Fruit fly (Drosophila melanogaster): Measurements from ENCODE around the gene CG11327.

Gene CG11327

DNA sequence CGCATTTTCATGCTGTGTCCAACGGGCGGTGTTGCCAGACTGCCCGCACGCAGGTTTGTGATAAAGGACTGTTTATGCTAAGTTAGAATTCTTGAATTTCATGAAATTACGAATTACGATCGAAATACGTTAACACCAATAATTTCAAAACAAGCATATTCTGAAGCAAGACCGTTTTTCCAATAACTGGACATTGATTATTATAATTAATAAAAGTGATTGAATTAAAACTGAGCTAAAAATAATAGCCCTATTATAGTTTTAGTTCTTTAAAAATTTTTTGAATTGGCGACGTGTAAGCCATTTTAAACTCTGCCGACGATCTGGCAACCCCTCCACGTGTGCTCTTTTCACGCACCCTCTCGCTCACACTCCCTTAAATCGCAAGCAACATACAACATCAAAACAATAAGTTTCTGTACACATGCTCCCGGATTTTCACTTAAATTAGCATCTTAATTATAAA, 38.3 kb downstream of the CG11327 start (continued):
- TF ChIP-seq toy (GFP tag; IDR thresholded peaks at IDR 0.05) (peak; percentile 83), B-H1 (GFP tag; IDR thresholded peaks at IDR 0.05) (peak; percentile 89), CG4282 (GFP tag; optimal IDR thresholded peaks at IDR 0.05) (peak; percentile 1), CG9797 (GFP tag; optimal IDR thresholded peaks at IDR 0.05) (peak; percentile 35), CG3281 (GFP tag; optimal IDR thresholded peaks at IDR 0.05) (peak; percentile 97), CG7357 (GFP tag; IDR thresholded peaks at IDR 0.05) (peak; percentile 88), bab2 (GFP tag; optimal IDR thresholded peaks at IDR 0.05) (peak; percentile 93), ERR (GFP tag; optimal IDR thresholded peaks at IDR 0.05) (peak; percentile 81), CG8290 (GFP tag; optimal IDR thresholded peaks at IDR 0.05) (peak; percentile 89), CG8290 (tag; optimal IDR thresholded peaks at IDR 0.05) (peak; percentile 88 to 92), CG7987 (GFP tag; optimal IDR thresholded peaks at IDR 0.05) (peak; percentile 78), Blimp-1 (GFP tag; optimal IDR thresholded peaks at IDR 0.05) (peak; percentile 91), Nf-YC (tag; optimal IDR thresholded peaks at IDR 0.05) (peak; percentile 89), CG9817 (tag; optimal IDR thresholded peaks at IDR 0.05) (peak; percentile 96), zen2 (GFP tag; IDR thresholded peaks at IDR 0.05; ENCODE audit: partially characterized antibody) (no peak), CG2889 (GFP tag; IDR thresholded peaks at IDR 0.05) (peak; percentile 89), CG7839 (tag; optimal IDR thresholded peaks at IDR 0.05) (peak; percentile 97), CG14441 (GFP tag; IDR thresholded peaks at IDR 0.05) (peak; percentile 92), otp (GFP tag; IDR thresholded peaks at IDR 0.05) (peak; percentile 82), Hmx (GFP tag; optimal IDR thresholded peaks at IDR 0.05) (peak; percentile 86), pita (GFP tag; optimal IDR thresholded peaks at IDR 0.05) (no peak), z (GFP tag; IDR thresholded peaks at IDR 0.05) (no peak), bigmax (GFP tag; optimal IDR thresholded peaks at IDR 0.05) (no peak), cas (GFP tag; IDR thresholded peaks at IDR 0.05) (peak; percentile 86), Hr39 (optimal IDR thresholded peaks at IDR 0.05) (no peak), tup (GFP tag; optimal IDR thresholded peaks at IDR 0.05) (peak; percentile 83), CG7271 (tag; optimal IDR thresholded peaks at IDR 0.05) (peak; percentile 74), CG7556 (GFP tag; optimal IDR thresholded peaks at IDR 0.05) (peak; percentile 96), Dad (GFP tag; optimal IDR thresholded peaks at IDR 0.05) (peak; percentile 94), Optix (GFP tag; IDR thresholded peaks at IDR 0.05) (peak; percentile 80), CG7963 (GFP tag; IDR thresholded peaks at IDR 0.05; ENCODE audit: partially characterized antibody) (no peak), CG1603 (tag; optimal IDR thresholded peaks at IDR 0.05) (peak; percentile 82), HHEX (GFP tag; optimal IDR thresholded peaks at IDR 0.05) (peak; percentile 94), CG15514 (GFP tag; optimal IDR thresholded peaks at IDR 0.05) (peak; percentile 90), fd3F (GFP tag; optimal IDR thresholded peaks at IDR 0.05) (peak; percentile 95), ATbp (GFP tag; optimal IDR thresholded peaks at IDR 0.05) (peak; percentile 92), nom (GFP tag; optimal IDR thresholded peaks at IDR 0.05) (peak; percentile 71), fd96Cb (tag; optimal IDR thresholded peaks at IDR 0.05) (peak; percentile 93), E2f2 (GFP tag; IDR thresholded peaks at IDR 0.05) (peak; percentile 80), HmgD (GFP tag; optimal IDR thresholded peaks at IDR 0.05) (no peak), Fer1 (GFP tag; optimal IDR thresholded peaks at IDR 0.05) (peak; percentile 97), CG8089 (GFP tag; optimal IDR thresholded peaks at IDR 0.05) (peak; percentile 83), pum (GFP tag; optimal IDR thresholded peaks at IDR 0.05) (peak; percentile 91), CG10431 (GFP tag; optimal IDR thresholded peaks at IDR 0.05) (peak; percentile 80), CG4404 (GFP tag; IDR thresholded peaks at IDR 0.05) (peak; percentile 88)

Measured in whole organism, embryonic.